Worm (Caenorhabditis elegans): ENCODE data around the gene srx-63.

DNA sequence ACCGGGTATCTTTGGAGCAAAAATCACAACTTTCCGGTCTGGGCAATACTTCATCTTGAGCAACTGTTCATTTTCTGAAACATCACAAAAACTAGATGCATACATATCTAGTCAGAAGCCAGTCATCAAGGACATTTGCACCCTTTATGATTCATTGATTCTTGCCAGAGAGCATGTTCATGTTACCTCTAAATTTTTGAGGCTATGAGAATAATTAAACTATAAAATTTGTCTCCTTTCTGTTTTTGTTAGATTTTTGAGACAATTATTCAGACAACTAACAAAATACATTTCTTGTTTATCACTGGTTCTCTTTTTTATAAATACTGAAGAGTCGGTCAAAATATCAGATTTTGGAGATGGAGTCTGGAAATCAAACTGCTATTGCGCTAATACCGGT is 14.9 kb upstream of the srx-63 start, which contains the start of gene srx-67:
- TF ChIP-seq flt-1 (GFP tag; IDR thresholded peaks at IDR 0.05) (no peak), ztf-29 (GFP tag; IDR thresholded peaks at IDR 0.05) (no peak), cog-1 (tag; optimal IDR thresholded peaks at IDR 0.05) (no peak)
